Fruit fly (Drosophila melanogaster): ENCODE data around the gene CG43861.

dm6 chr2L:19963836-19964235, 53.2 kb downstream of the CG43861 start, which contains the start of gene CG10680:
- TF ChIP-seq psq (GFP tag; optimal IDR thresholded peaks at IDR 0.05) (no peak), CG9705 (GFP tag; optimal IDR thresholded peaks at IDR 0.05) (no peak), sv (GFP tag; optimal IDR thresholded peaks at IDR 0.05) (no peak), usp (GFP tag; optimal IDR thresholded peaks at IDR 0.05) (no peak), dsf (GFP tag; optimal IDR thresholded peaks at IDR 0.05; ENCODE audit: borderline replicate concordance) (no peak), OdsH (GFP tag; optimal IDR thresholded peaks at IDR 0.05) (no peak)
